Worm (Caenorhabditis elegans) whole organism, L4/young adult: Measurements from ENCODE around the gene F20D12.12.

Experiments
- W03F9.2 ChIP-seq: fragments of 150-350 bp; optimal IDR thresholded peaks from 2 replicates; lab custom pipeline; 2014; ENCODE audit warnings: missing biosample characterization, missing genetic modification characterization
- dao-5 ChIP-seq: sonication (generic microtip); optimal IDR thresholded peaks from 2 replicates; lab custom pipeline; 2016; ENCODE audit warnings: missing genotype, missing genetic modification characterization, moderate library complexity, missing compliant biosample characterization
- him-1 ChIP-seq: sonication (generic microtip); optimal IDR thresholded peaks from 2 replicates; lab custom pipeline; 2016; ENCODE audit warnings: missing genotype, missing genetic modification reagents, missing genetic modification characterization, missing compliant biosample characterization

ce11 chrIV:7933733-7934132 lies 13.5 kb upstream of the F20D12.12 start, which contains the start of gene bbs-2:
- TF ChIP-seq him-1 (tag; lab: Kevin White, UChicago) (no peak), W03F9.2 (tag; lab: Kevin White, UChicago) (no peak), dao-5 (tag; lab: Kevin White, UChicago) (no peak)
